Worm (Caenorhabditis elegans) whole organism, L2 larva: Measurements from ENCODE around the gene mcu-1.

ENCODE experiments used
- C34F6.9 ChIP-seq: fragments of 150-350 bp; optimal IDR thresholded peaks from 2 replicates; lab custom pipeline; 2014; ENCODE audit warnings: missing biosample characterization, missing genetic modification characterization
- R02D3.7 ChIP-seq: fragments of 150-350 bp; optimal IDR thresholded peaks from 2 replicates; lab custom pipeline; 2014; ENCODE audit warnings: missing biosample characterization, missing genetic modification characterization
- Y55F3AM.14 ChIP-seq: fragments of 200-800 bp; sonication (Bioruptor generic); optimal IDR thresholded peaks from 2 replicates; lab custom pipeline; 2018; ENCODE audit warnings: mild to moderate bottlenecking, missing genetic modification characterization, missing compliant biosample characterization
- ZK546.5 ChIP-seq: sonication (generic microtip); optimal IDR thresholded peaks from 2 replicates; lab custom pipeline; 2017; ENCODE audit warnings: missing biosample characterization, missing genetic modification characterization
- alr-1 ChIP-seq: fragments of 150-350 bp; optimal IDR thresholded peaks from 2 replicates; lab custom pipeline; 2014; ENCODE audit warnings: missing biosample characterization, missing genetic modification characterization
- aly-2 ChIP-seq: fragments of 150-350 bp; optimal IDR thresholded peaks from 2 replicates; lab custom pipeline; 2014; ENCODE audit warnings: missing biosample characterization, missing genetic modification characterization
- ama-1 ChIP-seq: fragments of 150-350 bp; optimal IDR thresholded peaks from 2 replicates; lab custom pipeline; 2018; ENCODE audit warnings: inconsistent platforms
- blmp-1 ChIP-seq: sonication (generic microtip); optimal IDR thresholded peaks from 2 replicates; lab custom pipeline; 2017; ENCODE audit warnings: missing genetic modification characterization, mild to moderate bottlenecking, missing compliant biosample characterization, antibody characterized with exemption, moderate library complexity; ENCODE audit not compliant: insufficient read depth
- ceh-16 ChIP-seq: fragments of 150-350 bp; optimal IDR thresholded peaks from 2 replicates; lab custom pipeline; 2014; ENCODE audit warnings: missing biosample characterization, missing genetic modification characterization
- crh-2 ChIP-seq: sonication (generic microtip); optimal IDR thresholded peaks from 2 replicates; lab custom pipeline; 2017; ENCODE audit warnings: missing biosample characterization, missing genetic modification characterization
- dmd-4 ChIP-seq: sonication (generic microtip); optimal IDR thresholded peaks from 2 replicates; lab custom pipeline; 2017; ENCODE audit warnings: missing biosample characterization, missing genetic modification characterization
- egl-27 ChIP-seq: sonication (generic microtip); optimal IDR thresholded peaks from 3 replicates; lab custom pipeline; 2017; ENCODE audit warnings: missing biosample characterization, missing genetic modification reagents, missing genetic modification characterization
- elt-1 ChIP-seq: fragments of 150-350 bp; optimal IDR thresholded peaks from 2 replicates; lab custom pipeline; 2014; ENCODE audit warnings: missing biosample characterization, missing genetic modification characterization
- elt-3 ChIP-seq: sonication (generic microtip); optimal IDR thresholded peaks from 2 replicates; lab custom pipeline; 2017; ENCODE audit warnings: missing biosample characterization, missing genetic modification characterization
- fos-1 ChIP-seq: fragments of 150-350 bp; optimal IDR thresholded peaks from 2 replicates; lab custom pipeline; 2014; ENCODE audit warnings: missing biosample characterization, missing genetic modification characterization
- gmeb-1 ChIP-seq: fragments of 150-350 bp; optimal IDR thresholded peaks from 2 replicates; lab custom pipeline; 2014; ENCODE audit warnings: missing biosample characterization, missing genetic modification characterization
- lin-11 ChIP-seq: fragments of 150-350 bp; sonication (generic microtip); optimal IDR thresholded peaks from 2 replicates; lab custom pipeline; 2014; ENCODE audit warnings: missing biosample characterization, missing genetic modification characterization, inconsistent platforms, mixed read lengths
- lin-13 ChIP-seq: fragments of 150-350 bp; optimal IDR thresholded peaks from 2 replicates; lab custom pipeline; 2014; ENCODE audit warnings: missing biosample characterization, missing genetic modification reagents, missing genetic modification characterization
- lsy-2 ChIP-seq, 2 experiments: fragments of 150-350 bp in 1 of 2; sonication (generic microtip) in 1 of 2; optimal IDR thresholded peaks; 2 replicates each; lab custom pipeline; 2014 to 2017; ENCODE audit warnings: missing biosample characterization in 2 of 2, missing genetic modification characterization in 2 of 2
- mab-5 ChIP-seq: fragments of 150-350 bp; optimal IDR thresholded peaks from 2 replicates; lab custom pipeline; 2014; ENCODE audit warnings: missing biosample characterization, missing genetic modification characterization
- mbf-1 ChIP-seq: sonication (generic microtip); optimal IDR thresholded peaks from 2 replicates; lab custom pipeline; 2017; ENCODE audit warnings: missing biosample characterization, missing genetic modification characterization
- mdl-1 ChIP-seq, 2 experiments: fragments of 150-350 bp in 1 of 2; sonication (generic microtip) in 1 of 2; optimal IDR thresholded peaks; 2 replicates each; lab custom pipeline; 2017; ENCODE audit warnings: missing biosample characterization in 2 of 2, missing genetic modification characterization in 2 of 2
- nhr-10 ChIP-seq: sonication (generic microtip); optimal IDR thresholded peaks from 2 replicates; lab custom pipeline; 2017; ENCODE audit warnings: missing biosample characterization, missing genetic modification characterization
- nhr-12 ChIP-seq: fragments of 150-350 bp; optimal IDR thresholded peaks from 2 replicates; lab custom pipeline; 2014; ENCODE audit warnings: missing biosample characterization, missing genetic modification characterization
- nhr-129 ChIP-seq: fragments of 150-350 bp; optimal IDR thresholded peaks from 2 replicates; lab custom pipeline; 2014; ENCODE audit warnings: missing biosample characterization, missing genetic modification characterization
- nhr-21 ChIP-seq: fragments of 150-350 bp; optimal IDR thresholded peaks from 2 replicates; lab custom pipeline; 2014; ENCODE audit warnings: missing biosample characterization, missing genetic modification characterization
- nhr-23 ChIP-seq: fragments of 150-350 bp; optimal IDR thresholded peaks from 2 replicates; lab custom pipeline; 2014; ENCODE audit warnings: missing biosample characterization, missing genetic modification reagents, missing genetic modification characterization
- nhr-237 ChIP-seq: fragments of 150-350 bp; optimal IDR thresholded peaks from 2 replicates; lab custom pipeline; 2014; ENCODE audit warnings: missing biosample characterization, missing genetic modification characterization
- nhr-25 ChIP-seq: fragments of 150-350 bp; sonication (generic microtip); optimal IDR thresholded peaks from 3 replicates; lab custom pipeline; 2014; ENCODE audit warnings: missing biosample characterization, missing genetic modification characterization
- nhr-6 ChIP-seq: fragments of 150-350 bp; optimal IDR thresholded peaks from 2 replicates; lab custom pipeline; 2014; ENCODE audit warnings: missing biosample characterization, missing genetic modification characterization
- peb-1 ChIP-seq: fragments of 150-350 bp; optimal IDR thresholded peaks from 2 replicates; lab custom pipeline; 2014; ENCODE audit warnings: missing biosample characterization, missing genetic modification characterization
- sem-4 ChIP-seq: fragments of 150-350 bp; optimal IDR thresholded peaks from 2 replicates; lab custom pipeline; 2014; ENCODE audit warnings: missing biosample characterization, missing genetic modification reagents, missing genetic modification characterization
- sma-3 ChIP-seq: sonication (generic microtip); optimal IDR thresholded peaks from 2 replicates; lab custom pipeline; 2016; ENCODE audit warnings: missing genetic modification reagents, missing genetic modification characterization, missing compliant biosample characterization
- sma-9 ChIP-seq, 2 experiments: fragments of 150-350 bp in 1 of 2; sonication (generic microtip) in 1 of 2; optimal IDR thresholded peaks; 2 replicates each; lab custom pipeline; 2014 to 2016; ENCODE audit warnings: missing genetic modification characterization in 2 of 2, mild to moderate bottlenecking in 1 of 2, missing biosample characterization in 1 of 2, missing compliant biosample characterization in 1 of 2, missing genetic modification reagents in 1 of 2, moderate library complexity in 1 of 2
- snpc-4 ChIP-seq: fragments of 150-350 bp; optimal IDR thresholded peaks from 2 replicates; lab custom pipeline; 2014; ENCODE audit warnings: missing biosample characterization, missing genetic modification characterization
- unc-55 ChIP-seq: fragments of 150-350 bp; sonication (generic microtip); optimal IDR thresholded peaks from 3 replicates; lab custom pipeline; 2014; ENCODE audit warnings: missing biosample characterization, missing genetic modification reagents, missing genetic modification characterization
- zag-1 ChIP-seq: fragments of 150-350 bp; optimal IDR thresholded peaks from 2 replicates; lab custom pipeline; 2014; ENCODE audit warnings: missing biosample characterization, missing genetic modification characterization
- ztf-1 ChIP-seq: fragments of 200-800 bp; sonication (Bioruptor generic); conservative IDR thresholded peaks from 2 replicates; pipeline ENCODE4 v1.3.6; 2022; ENCODE audit warnings: missing genetic modification characterization, missing compliant biosample characterization
- ztf-11 ChIP-seq: sonication (generic microtip); optimal IDR thresholded peaks from 2 replicates; lab custom pipeline; 2017; ENCODE audit warnings: missing biosample characterization, missing genetic modification characterization
- ztf-4 ChIP-seq: fragments of 150-350 bp; optimal IDR thresholded peaks from 2 replicates; lab custom pipeline; 2014; ENCODE audit warnings: missing biosample characterization, missing genetic modification characterization

The mcu-1 gene

DNA sequence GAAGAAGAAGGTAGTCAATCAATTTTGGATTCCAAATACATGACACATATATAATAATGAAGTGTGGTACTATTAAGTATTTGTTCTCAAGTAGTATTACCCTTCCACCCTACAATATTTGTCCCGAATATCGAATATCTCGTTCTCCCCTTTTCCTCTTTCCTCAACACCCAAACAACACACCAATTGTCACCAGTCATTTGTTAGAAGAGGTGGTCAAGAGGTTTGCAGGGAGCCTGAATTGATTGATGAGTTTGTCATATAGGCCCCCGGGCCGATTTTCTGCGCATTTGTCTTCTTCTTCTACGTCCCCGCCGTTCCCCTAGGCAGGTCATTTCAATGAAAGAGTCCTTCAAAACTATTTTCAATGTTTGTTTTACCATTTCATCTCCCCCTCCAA lies 25.3 kb upstream of the mcu-1 start:
- TF ChIP-seq aly-2 (tag; lab: Kevin White, UChicago) (no peak), ztf-4 (tag; lab: Kevin White, UChicago) (no peak), lsy-2 (tag; optimal IDR thresholded peaks at IDR 0.05; lab: Kevin White, UChicago) (no peak), nhr-21 (no peak), unc-55 (GFP tag; lab: Kevin White, UChicago) (no peak), fos-1 (no peak), sma-3 (GFP tag; lab: Kevin White, UChicago) (no peak), gmeb-1 (tag; lab: Kevin White, UChicago) (no peak), ZK546.5 (no peak), blmp-1 (tag; lab: Kevin White, UChicago) (no peak), nhr-12 (tag; lab: Kevin White, UChicago) (no peak), mbf-1 (tag; lab: Kevin White, UChicago) (no peak), egl-27 (tag; lab: Kevin White, UChicago) (no peak), sma-9 (GFP tag; optimal IDR thresholded peaks at IDR 0.05; lab: Kevin White, UChicago) (no peak), sma-9 (tag; optimal IDR thresholded peaks at IDR 0.05; lab: Kevin White, UChicago) (no peak), snpc-4 (tag; lab: Kevin White, UChicago) (no peak), nhr-237 (tag; lab: Kevin White, UChicago) (no peak), nhr-23 (tag; lab: Kevin White, UChicago) (no peak), elt-1 (no peak), alr-1 (no peak)

ce11 chrIV:5962219-5962945 lies 23.4 kb upstream of the mcu-1 start, which contains the start of gene K02B2.6:
K02B2.6 (minus strand) TSS chrIV:5962269.
- TF ChIP-seq ztf-1 (GFP tag; lab: Robert Waterston, UW) (no peak), C34F6.9 (tag; lab: Kevin White, UChicago) (no peak), elt-3 (no peak), nhr-237 (tag; lab: Kevin White, UChicago) (no peak), nhr-129 (tag; lab: Kevin White, UChicago) (no peak), gmeb-1 (tag; lab: Kevin White, UChicago) (no peak), sma-9 (GFP tag; optimal IDR thresholded peaks at IDR 0.05; lab: Kevin White, UChicago) (no peak), sma-9 (tag; optimal IDR thresholded peaks at IDR 0.05; lab: Kevin White, UChicago) (no peak), unc-55 (GFP tag; lab: Kevin White, UChicago) (no peak), elt-1 (no peak), R02D3.7 (no peak), fos-1 (no peak), egl-27 (tag; lab: Kevin White, UChicago) (no peak), nhr-10 (tag; lab: Kevin White, UChicago) (no peak), dmd-4 (tag; lab: Kevin White, UChicago) (no peak), ama-1 (lab: Kevin White, UChicago) (no peak), blmp-1 (tag; lab: Kevin White, UChicago) (no peak), nhr-6 (tag; lab: Kevin White, UChicago) (no peak), Y55F3AM.14 (GFP tag; lab: Kevin White, UChicago) (no peak), lin-13 (GFP tag; lab: Kevin White, UChicago) (no peak)

- TF ChIP-seq lin-11 (tag; lab: Kevin White, UChicago) (peak; percentile 21), nhr-129 (tag; lab: Kevin White, UChicago) (peak; percentile 22), peb-1 (tag; lab: Kevin White, UChicago) (no peak), nhr-21 (no peak), mab-5 (tag; lab: Kevin White, UChicago) (no peak), ztf-11 (no peak), ceh-16 (tag; lab: Kevin White, UChicago) (no peak), sma-9 (GFP tag; optimal IDR thresholded peaks at IDR 0.05; lab: Kevin White, UChicago) (no peak), sma-9 (tag; optimal IDR thresholded peaks at IDR 0.05; lab: Kevin White, UChicago) (no peak), zag-1 (peak; percentile 69), ztf-1 (GFP tag; lab: Robert Waterston, UW) (no peak), sma-3 (GFP tag; lab: Kevin White, UChicago) (no peak), mdl-1 (tag; optimal IDR thresholded peaks at IDR 0.05; lab: Kevin White, UChicago) (no peak), unc-55 (GFP tag; lab: Kevin White, UChicago) (peak; percentile 26), sem-4 (tag; lab: Kevin White, UChicago) (peak; percentile 13), C34F6.9 (tag; lab: Kevin White, UChicago) (peak; percentile 18), crh-2 (tag; lab: Kevin White, UChicago) (peak; percentile 69), lsy-2 (tag; optimal IDR thresholded peaks at IDR 0.05; lab: Kevin White, UChicago) (peak in 1 of 2 experiments; percentile 35), dmd-4 (tag; lab: Kevin White, UChicago) (no peak), blmp-1 (tag; lab: Kevin White, UChicago) (no peak), nhr-25 (tag; lab: Kevin White, UChicago) (no peak), nhr-237 (tag; lab: Kevin White, UChicago) (no peak), nhr-10 (tag; lab: Kevin White, UChicago) (no peak), elt-3 (no peak)
- TF ChIP-seq, all 48 proteins: peak for 8
Measured at ce11 chrIV:5959951-5960350, 20.9 kb upstream of the mcu-1 start.
